Worm (Caenorhabditis elegans) whole organism, late embryonic: Measurements from ENCODE around the gene trcs-1.

Experiments
- C38D4.7 ChIP-seq: fragments of 200-800 bp; sonication (Bioruptor generic); optimal IDR thresholded peaks from 2 replicates; lab custom pipeline; 2018; ENCODE audit warnings: mild to moderate bottlenecking, missing genetic modification characterization, moderate library complexity, missing compliant biosample characterization
- K02D7.2 ChIP-seq: sonication (generic microtip); optimal IDR thresholded peaks from 2 replicates; lab custom pipeline; 2017; ENCODE audit warnings: mild to moderate bottlenecking, missing genetic modification characterization, missing compliant biosample characterization
- K09A11.1 ChIP-seq: sonication (generic microtip); optimal IDR thresholded peaks from 2 replicates; lab custom pipeline; 2017; ENCODE audit warnings: antibody characterized with exemption, mild to moderate bottlenecking, missing genetic modification characterization, missing compliant biosample characterization; ENCODE audit not compliant: insufficient read depth
- T23F11.4 ChIP-seq: fragments of 200-800 bp; sonication (Bioruptor generic); optimal IDR thresholded peaks from 2 replicates; lab custom pipeline; 2018; ENCODE audit warnings: mild to moderate bottlenecking, missing genetic modification characterization, missing compliant biosample characterization
- Y22D7AL.16 ChIP-seq: sonication (generic microtip); optimal IDR thresholded peaks from 2 replicates; lab custom pipeline; 2016; ENCODE audit warnings: missing genetic modification characterization, missing compliant biosample characterization
- ahr-1 ChIP-seq: sonication (generic microtip); optimal IDR thresholded peaks from 2 replicates; lab custom pipeline; 2016; ENCODE audit warnings: missing genetic modification characterization, missing compliant biosample characterization
- ama-1 ChIP-seq: fragments of 150-350 bp; optimal IDR thresholded peaks from 2 replicates; lab custom pipeline; 2014
- ceh-18 ChIP-seq: sonication (generic microtip); optimal IDR thresholded peaks from 2 replicates; lab custom pipeline; 2016; ENCODE audit warnings: missing genetic modification characterization, missing compliant biosample characterization
- ceh-2 ChIP-seq: sonication (generic microtip); optimal IDR thresholded peaks from 2 replicates; lab custom pipeline; 2016; ENCODE audit warnings: missing genotype, missing genetic modification characterization, missing compliant biosample characterization
- ceh-22 ChIP-seq: sonication (generic microtip); optimal IDR thresholded peaks from 2 replicates; lab custom pipeline; 2017; ENCODE audit warnings: missing biosample characterization, missing genetic modification characterization
- ceh-30 ChIP-seq: fragments of 150-350 bp; optimal IDR thresholded peaks from 2 replicates; lab custom pipeline; 2014; ENCODE audit warnings: missing biosample characterization, missing genetic modification characterization
- ceh-31 ChIP-seq: sonication (generic microtip); optimal IDR thresholded peaks from 2 replicates; lab custom pipeline; 2016; ENCODE audit warnings: missing genetic modification characterization, missing compliant biosample characterization
- ceh-45 ChIP-seq: fragments of 200-800 bp; sonication (Bioruptor generic); IDR thresholded peaks from 2 replicates; pipeline ENCODE4 v1.3.6; 2022; ENCODE audit warnings: missing genetic modification reagents, missing genetic modification characterization, missing compliant biosample characterization
- che-1 ChIP-seq: sonication (generic microtip); optimal IDR thresholded peaks from 2 replicates; lab custom pipeline; 2016; ENCODE audit warnings: mild to moderate bottlenecking, missing genetic modification characterization, missing compliant biosample characterization
- fax-1 ChIP-seq: sonication (generic microtip); optimal IDR thresholded peaks from 2 replicates; lab custom pipeline; 2016; ENCODE audit warnings: missing genotype, missing genetic modification characterization, missing compliant biosample characterization
- fkh-10 ChIP-seq: fragments of 150-350 bp; optimal IDR thresholded peaks from 2 replicates; lab custom pipeline; 2014; ENCODE audit warnings: missing biosample characterization, missing genetic modification reagents, missing genetic modification characterization
- gmeb-2 ChIP-seq: sonication (generic microtip); optimal IDR thresholded peaks from 2 replicates; lab custom pipeline; 2016; ENCODE audit warnings: missing genetic modification characterization, inconsistent platforms, missing compliant biosample characterization
- hlh-15 ChIP-seq: sonication (generic microtip); optimal IDR thresholded peaks from 2 replicates; lab custom pipeline; 2016; ENCODE audit warnings: missing genetic modification characterization, missing compliant biosample characterization
- hlh-8 ChIP-seq: sonication (generic microtip); optimal IDR thresholded peaks from 2 replicates; lab custom pipeline; 2016; ENCODE audit warnings: missing genotype, missing genetic modification characterization, missing compliant biosample characterization
- madf-2 ChIP-seq: sonication (generic microtip); optimal IDR thresholded peaks from 2 replicates; lab custom pipeline; 2017; ENCODE audit warnings: missing genetic modification characterization, missing compliant biosample characterization
- mec-3 ChIP-seq: sonication (generic microtip); optimal IDR thresholded peaks from 2 replicates; lab custom pipeline; 2016; ENCODE audit warnings: borderline replicate concordance, missing genetic modification characterization, missing compliant biosample characterization
- odd-2 ChIP-seq: sonication (generic microtip); optimal IDR thresholded peaks from 2 replicates; lab custom pipeline; 2017; ENCODE audit warnings: antibody characterized with exemption, mild to moderate bottlenecking, missing genetic modification characterization, missing compliant biosample characterization
- pag-3 ChIP-seq: sonication (generic microtip); optimal IDR thresholded peaks from 2 replicates; lab custom pipeline; 2016; ENCODE audit warnings: missing compliant biosample characterization, missing genetic modification characterization, borderline replicate concordance
- pat-9 ChIP-seq: fragments of 200-800 bp; sonication (Bioruptor generic); optimal IDR thresholded peaks from 2 replicates; lab custom pipeline; 2018; ENCODE audit warnings: mild to moderate bottlenecking, missing genetic modification characterization, moderate library complexity, missing compliant biosample characterization
- pax-1 ChIP-seq: fragments of 150-350 bp; optimal IDR thresholded peaks from 2 replicates; lab custom pipeline; 2014; ENCODE audit warnings: missing biosample characterization, missing genetic modification characterization
- pha-2 ChIP-seq: sonication (generic microtip); optimal IDR thresholded peaks from 2 replicates; lab custom pipeline; 2017; ENCODE audit warnings: mild to moderate bottlenecking, missing genetic modification characterization, missing compliant biosample characterization
- rnt-1 ChIP-seq: sonication (generic microtip); optimal IDR thresholded peaks from 2 replicates; lab custom pipeline; 2016; ENCODE audit warnings: missing genetic modification characterization, missing compliant biosample characterization
- sox-2 ChIP-seq: fragments of 200-800 bp; sonication (Bioruptor generic); IDR thresholded peaks from 2 replicates; pipeline ENCODE4 v1.3.6; 2022; ENCODE audit warnings: missing genetic modification reagents, missing genetic modification characterization, missing compliant biosample characterization
- tbx-2 ChIP-seq: sonication (generic microtip); optimal IDR thresholded peaks from 2 replicates; lab custom pipeline; 2016; ENCODE audit warnings: missing genetic modification characterization, missing compliant biosample characterization
- tbx-7 ChIP-seq: sonication (generic microtip); optimal IDR thresholded peaks from 2 replicates; lab custom pipeline; 2016; ENCODE audit warnings: missing genotype, missing genetic modification characterization, missing compliant biosample characterization
- ttx-3 ChIP-seq: sonication (generic microtip); optimal IDR thresholded peaks from 2 replicates; lab custom pipeline; 2016; ENCODE audit warnings: missing genetic modification reagents, missing genetic modification characterization, missing compliant biosample characterization
- unc-3 ChIP-seq, 2 experiments: fragments of 200-800 bp in 1 of 2; sonication (Bioruptor generic) in 1 of 2; sonication (generic microtip) in 1 of 2; conservative IDR thresholded peaks in 1 of 2; optimal IDR thresholded peaks in 1 of 2; 2 replicates each; pipeline versions ENCODE4 v1.3.6 to Lab custom; 2016 to 2022; ENCODE audit warnings: missing compliant biosample characterization in 2 of 2, missing genetic modification characterization in 2 of 2, missing genetic modification reagents in 1 of 2
- unc-42 ChIP-seq: sonication (generic microtip); optimal IDR thresholded peaks from 2 replicates; lab custom pipeline; 2016; ENCODE audit warnings: missing genotype, missing genetic modification characterization, missing compliant biosample characterization
- unc-55 ChIP-seq: sonication (generic microtip); optimal IDR thresholded peaks from 2 replicates; lab custom pipeline; 2017; ENCODE audit warnings: missing biosample characterization, missing genetic modification reagents, missing genetic modification characterization
- unc-86 ChIP-seq: sonication (generic microtip); optimal IDR thresholded peaks from 2 replicates; lab custom pipeline; 2016; ENCODE audit warnings: missing genetic modification characterization, missing compliant biosample characterization

Gene trcs-1

ce11 chrIV:9625829-9626228 lies 37.2 kb upstream of the trcs-1 start:
- TF ChIP-seq odd-2 (no peak), fax-1 (tag; lab: Kevin White, UChicago) (no peak), ceh-45 (no peak)

- no peak for TF ChIP-seq rnt-1 (tag; lab: Kevin White, UChicago)
- no peak for TF ChIP-seq unc-86 (tag; lab: Kevin White, UChicago)
- no peak for TF ChIP-seq che-1 (tag; lab: Kevin White, UChicago)
- no peak for TF ChIP-seq pha-2 (tag; lab: Kevin White, UChicago)
- TF ChIP-seq ceh-31 = no peak
- TF ChIP-seq pat-9 (tag; lab: Kevin White, UChicago) = no peak
- no peak for TF ChIP-seq sox-2 (GFP tag; lab: Robert Waterston, UW)
- no peak for TF ChIP-seq hlh-15 (tag; lab: Kevin White, UChicago)
- TF ChIP-seq unc-55 (GFP tag; lab: Kevin White, UChicago) = no peak
- TF ChIP-seq T23F11.4 (GFP tag; lab: Kevin White, UChicago) = no peak
- TF ChIP-seq odd-2 = no peak
- no peak for TF ChIP-seq pag-3
Observed at ce11 chrIV:9624977-9625376, 36.3 kb upstream of the trcs-1 start, which contains the start of gene W09C2.10. W09C2.10 (minus strand) TSS chrIV:9625077.

- TF ChIP-seq unc-3 (GFP tag; conservative IDR thresholded peaks at IDR 0.05; lab: Robert Waterston, UW) (no peak), unc-3 (tag; optimal IDR thresholded peaks at IDR 0.05; lab: Kevin White, UChicago) (no peak), tbx-2 (no peak), ceh-31 (no peak)
Observed at ce11 chrIV:9624275-9624674, 35.6 kb upstream of the trcs-1 start, which contains the start of gene W09C2.8. W09C2.8 (minus strand) TSS chrIV:9624375.

ce11 chrIV:9623269-9623668 lies 34.6 kb upstream of the trcs-1 start, which contains the start of gene W09C2.9:
W09C2.9 (minus strand) TSS chrIV:9623369.
- TF ChIP-seq odd-2 = no peak
- no peak for TF ChIP-seq ahr-1 (tag; lab: Kevin White, UChicago)
- no peak for TF ChIP-seq unc-42 (tag; lab: Kevin White, UChicago)
- no peak for TF ChIP-seq unc-86 (tag; lab: Kevin White, UChicago)
- TF ChIP-seq mec-3 (tag; lab: Kevin White, UChicago) = no peak
- TF ChIP-seq ceh-22 = no peak
- TF ChIP-seq unc-55 (GFP tag; lab: Kevin White, UChicago) = no peak
- TF ChIP-seq Y22D7AL.16 = no peak
- no peak for TF ChIP-seq K02D7.2
- no peak for TF ChIP-seq ttx-3
- TF ChIP-seq K09A11.1 = no peak
- TF ChIP-seq ceh-2 (tag; lab: Kevin White, UChicago) = no peak
- no peak for TF ChIP-seq ama-1
- TF ChIP-seq gmeb-2 (tag; lab: Kevin White, UChicago) = no peak
- TF ChIP-seq pax-1 (tag; lab: Kevin White, UChicago) = no peak

- TF ChIP-seq ceh-30 (tag; lab: Kevin White, UChicago) = no peak
- no peak for TF ChIP-seq C38D4.7 (GFP tag; lab: Kevin White, UChicago)
- TF ChIP-seq K09A11.1 = no peak
- TF ChIP-seq rnt-1 (tag; lab: Kevin White, UChicago) = no peak
- no peak for TF ChIP-seq unc-42 (tag; lab: Kevin White, UChicago)
- TF ChIP-seq hlh-8 = no peak
- TF ChIP-seq tbx-7 (tag; lab: Kevin White, UChicago) = no peak
- no peak for TF ChIP-seq mec-3 (tag; lab: Kevin White, UChicago)
- TF ChIP-seq ttx-3 = no peak
- no peak for TF ChIP-seq madf-2 (tag; lab: Kevin White, UChicago)
- no peak for TF ChIP-seq fkh-10
- no peak for TF ChIP-seq K02D7.2
- TF ChIP-seq ceh-18 (tag; lab: Kevin White, UChicago) = no peak
Observed at ce11 chrIV:9622272-9622671, 33.6 kb upstream of the trcs-1 start, which contains the start of gene W09C2.7. W09C2.7 (minus strand) TSS chrIV:9622372.
